Worm (Caenorhabditis elegans) whole organism, young adult: ENCODE data around the gene srw-95.
"Not testable (repeated sequence)": the region's sequence is repeated elsewhere in the genome, so short reads cannot be mapped to it uniquely, and the experiment has no call there.

Experiments
- F33H1.4 ChIP-seq: fragments of 200-800 bp; sonication (Bioruptor generic); IDR thresholded peaks from 2 replicates; pipeline ENCODE4 v1.3.6; 2022; ENCODE audit warnings: missing genetic modification reagents, missing genetic modification characterization, missing compliant biosample characterization
- F57A8.1 ChIP-seq: fragments of 200-800 bp; sonication (Bioruptor generic); optimal IDR thresholded peaks from 2 replicates; lab custom pipeline; 2018; ENCODE audit warnings: mild to moderate bottlenecking, missing genetic modification characterization, moderate library complexity, missing compliant biosample characterization
- K11D2.4 ChIP-seq: fragments of 200-800 bp; sonication (Bioruptor generic); IDR thresholded peaks from 2 replicates; pipeline ENCODE4 v1.3.6; 2022; ENCODE audit warnings: missing genetic modification reagents, missing genetic modification characterization, missing compliant biosample characterization
- K12H6.12 ChIP-seq: fragments of 200-800 bp; sonication (Bioruptor generic); optimal IDR thresholded peaks from 2 replicates; lab custom pipeline; 2018; ENCODE audit warnings: mild to moderate bottlenecking, missing genetic modification characterization, missing compliant biosample characterization
- Y53G8AR.9 ChIP-seq: fragments of 200-800 bp; sonication (Bioruptor generic); conservative IDR thresholded peaks from 2 replicates; pipeline ENCODE4 v1.3.6; 2022; ENCODE audit warnings: missing genetic modification reagents, missing genetic modification characterization, missing compliant biosample characterization
- ZK185.1 ChIP-seq: sonication (generic microtip); optimal IDR thresholded peaks from 2 replicates; lab custom pipeline; 2016; ENCODE audit warnings: mild to moderate bottlenecking, missing genetic modification characterization, missing compliant biosample characterization; ENCODE audit not compliant: poor library complexity, severe bottlenecking
- akir-1 ChIP-seq: fragments of 200-800 bp; sonication (Bioruptor generic); optimal IDR thresholded peaks from 2 replicates; lab custom pipeline; 2018; ENCODE audit warnings: mild to moderate bottlenecking, missing genetic modification characterization, moderate library complexity, missing compliant biosample characterization
- aptf-2 ChIP-seq: fragments of 200-800 bp; sonication (Bioruptor generic); conservative IDR thresholded peaks from 2 replicates; pipeline ENCODE4 v1.3.6; 2022; ENCODE audit warnings: missing genetic modification reagents, missing genetic modification characterization, missing compliant biosample characterization
- bed-1 ChIP-seq: fragments of 200-800 bp; sonication (Bioruptor generic); IDR thresholded peaks from 2 replicates; pipeline ENCODE4 v1.3.6; 2022; ENCODE audit warnings: missing genetic modification reagents, missing genetic modification characterization, missing compliant biosample characterization
- bed-2 ChIP-seq: fragments of 200-800 bp; sonication (Bioruptor generic); IDR thresholded peaks from 2 replicates; pipeline ENCODE4 v1.3.6; 2022; ENCODE audit warnings: missing genetic modification reagents, missing genetic modification characterization, missing compliant biosample characterization
- ceh-27 ChIP-seq: fragments of 200-800 bp; sonication (Bioruptor generic); optimal IDR thresholded peaks from 2 replicates; lab custom pipeline; 2018; ENCODE audit warnings: mild to moderate bottlenecking, missing genetic modification characterization, moderate library complexity, missing compliant biosample characterization
- ceh-91 ChIP-seq: fragments of 200-800 bp; sonication (Bioruptor generic); IDR thresholded peaks from 2 replicates; pipeline ENCODE4 v1.3.6; 2022; ENCODE audit warnings: missing genetic modification reagents, missing genetic modification characterization, missing compliant biosample characterization
- die-1 ChIP-seq: sonication (generic microtip); optimal IDR thresholded peaks from 2 replicates; lab custom pipeline; 2016; ENCODE audit warnings: missing genotype, mild to moderate bottlenecking, missing genetic modification characterization, missing compliant biosample characterization
- dpff-1 ChIP-seq: sonication (generic microtip); optimal IDR thresholded peaks from 2 replicates; lab custom pipeline; 2017; ENCODE audit warnings: mild to moderate bottlenecking, missing genetic modification characterization, missing compliant biosample characterization
- ekl-4 ChIP-seq: fragments of 200-800 bp; sonication (Bioruptor generic); IDR thresholded peaks from 2 replicates; pipeline ENCODE4 v1.3.6; 2022; ENCODE audit warnings: missing genetic modification reagents, missing genetic modification characterization, missing compliant biosample characterization
- fkh-3 ChIP-seq: sonication (generic microtip); optimal IDR thresholded peaks from 2 replicates; lab custom pipeline; 2016; ENCODE audit warnings: mild to moderate bottlenecking, missing genetic modification characterization, missing compliant biosample characterization
- hlh-12 ChIP-seq: sonication (generic microtip); optimal IDR thresholded peaks from 2 replicates; lab custom pipeline; 2016; ENCODE audit warnings: missing genetic modification characterization, missing compliant biosample characterization
- hmg-1.2 ChIP-seq: fragments of 200-800 bp; sonication (Bioruptor generic); IDR thresholded peaks from 2 replicates; pipeline ENCODE4 v1.3.6; 2022; ENCODE audit warnings: missing genetic modification reagents, missing genetic modification characterization, missing compliant biosample characterization
- let-607 ChIP-seq, 2 experiments: fragments of 200-800 bp in 1 of 2; sonication (Bioruptor generic) in 1 of 2; sonication (generic microtip) in 1 of 2; optimal IDR thresholded peaks; 2 replicates each; lab custom pipeline; 2016 to 2018; ENCODE audit warnings: mild to moderate bottlenecking in 2 of 2, missing compliant biosample characterization in 2 of 2, missing genetic modification characterization in 2 of 2, moderate library complexity in 2 of 2, missing genotype in 1 of 2
- lin-54 ChIP-seq: fragments of 200-800 bp; sonication (Bioruptor generic); optimal IDR thresholded peaks from 2 replicates; lab custom pipeline; 2018; ENCODE audit warnings: mild to moderate bottlenecking, missing genetic modification characterization, missing compliant biosample characterization
- lsl-1 ChIP-seq: fragments of 200-800 bp; sonication (Bioruptor generic); optimal IDR thresholded peaks from 2 replicates; lab custom pipeline; 2018; ENCODE audit warnings: mild to moderate bottlenecking, missing genetic modification characterization, moderate library complexity, missing compliant biosample characterization
- lsy-27 ChIP-seq: sonication (generic microtip); optimal IDR thresholded peaks from 2 replicates; lab custom pipeline; 2017; ENCODE audit warnings: missing genetic modification characterization, mild to moderate bottlenecking, missing compliant biosample characterization, antibody characterized with exemption, missing genotype, borderline replicate concordance; ENCODE audit not compliant: insufficient read depth
- madf-6 ChIP-seq: fragments of 200-800 bp; sonication (Bioruptor generic); IDR thresholded peaks from 2 replicates; pipeline ENCODE4 v1.3.6; 2022; ENCODE audit warnings: missing genetic modification reagents, missing genetic modification characterization, missing compliant biosample characterization
- mcd-1 ChIP-seq: fragments of 200-800 bp; sonication (Bioruptor generic); IDR thresholded peaks from 2 replicates; pipeline ENCODE4 v1.3.6; 2022; ENCODE audit warnings: missing genetic modification reagents, missing genetic modification characterization, missing compliant biosample characterization
- mel-28 ChIP-seq: sonication (generic microtip); optimal IDR thresholded peaks from 2 replicates; lab custom pipeline; 2016; ENCODE audit warnings: borderline replicate concordance, mild to moderate bottlenecking, missing genetic modification characterization, missing compliant biosample characterization
- nfyb-1 ChIP-seq: fragments of 200-800 bp; sonication (Bioruptor generic); IDR thresholded peaks from 2 replicates; pipeline ENCODE4 v1.3.6; 2022; ENCODE audit warnings: missing genetic modification reagents, missing genetic modification characterization, missing compliant biosample characterization
- nhr-80 ChIP-seq: sonication (generic microtip); optimal IDR thresholded peaks from 2 replicates; lab custom pipeline; 2016; ENCODE audit warnings: missing genetic modification characterization, missing compliant biosample characterization
- pha-4 ChIP-seq: fragments of 150-350 bp; sonication (generic microtip); optimal IDR thresholded peaks from 2 replicates; lab custom pipeline; 2014; ENCODE audit warnings: missing biosample characterization, missing genetic modification reagents, missing genetic modification characterization
- rcor-1 ChIP-seq: fragments of 200-800 bp; sonication (Bioruptor generic); IDR thresholded peaks from 2 replicates; pipeline ENCODE4 v1.3.6; 2022; ENCODE audit warnings: missing genetic modification reagents, missing genetic modification characterization, missing compliant biosample characterization
- sdz-38 ChIP-seq: sonication (generic microtip); optimal IDR thresholded peaks from 2 replicates; lab custom pipeline; 2016; ENCODE audit warnings: missing genotype, missing genetic modification characterization, missing compliant biosample characterization
- snpc-1.1 ChIP-seq: sonication (generic microtip); optimal IDR thresholded peaks from 2 replicates; lab custom pipeline; 2017; ENCODE audit warnings: missing genetic modification characterization, mild to moderate bottlenecking, missing compliant biosample characterization, antibody characterized with exemption, moderate library complexity, missing genotype, missing genetic modification reagents; ENCODE audit not compliant: insufficient read depth
- snpc-1.3 ChIP-seq: sonication (generic microtip); optimal IDR thresholded peaks from 2 replicates; lab custom pipeline; 2017; ENCODE audit warnings: missing genetic modification characterization, mild to moderate bottlenecking, missing compliant biosample characterization, antibody characterized with exemption, moderate library complexity, missing genotype, missing genetic modification reagents; ENCODE audit not compliant: insufficient read depth
- snpc-4 ChIP-seq, 5 experiments: fragments of 150-350 bp in 1 of 5; sonication (generic microtip) in 4 of 5; optimal IDR thresholded peaks; 2 replicates each; lab custom pipeline; 2014 to 2018; ENCODE audit warnings: missing genetic modification characterization in 5 of 5, missing biosample characterization in 3 of 5, antibody characterized with exemption in 2 of 5, mild to moderate bottlenecking in 2 of 5, missing compliant biosample characterization in 2 of 5, missing genotype in 2 of 5, moderate library complexity in 2 of 5, missing genetic modification reagents in 1 of 5
- tbp1 ChIP-seq: fragments of 200-800 bp; sonication (Bioruptor generic); optimal IDR thresholded peaks from 2 replicates; lab custom pipeline; 2018; ENCODE audit warnings: mild to moderate bottlenecking, missing genetic modification characterization, missing compliant biosample characterization
- xnd-1 ChIP-seq: sonication (generic microtip); optimal IDR thresholded peaks from 2 replicates; lab custom pipeline; 2016; ENCODE audit warnings: missing genotype, missing genetic modification reagents, missing genetic modification characterization, missing compliant biosample characterization
- ztf-18 ChIP-seq: sonication (generic microtip); optimal IDR thresholded peaks from 2 replicates; lab custom pipeline; 2016; ENCODE audit warnings: missing genotype, mild to moderate bottlenecking, missing genetic modification characterization, missing compliant biosample characterization
- ztf-25 ChIP-seq: fragments of 200-800 bp; sonication (Bioruptor generic); IDR thresholded peaks from 2 replicates; pipeline ENCODE4 v1.3.6; 2022; ENCODE audit warnings: missing genetic modification reagents, missing genetic modification characterization, missing compliant biosample characterization
- ztf-26 ChIP-seq: sonication (generic microtip); optimal IDR thresholded peaks from 2 replicates; lab custom pipeline; 2017; ENCODE audit warnings: missing genetic modification characterization, missing compliant biosample characterization
- ztf-28 ChIP-seq: fragments of 200-800 bp; sonication (Bioruptor generic); IDR thresholded peaks from 2 replicates; pipeline ENCODE4 v1.3.6; 2022; ENCODE audit warnings: missing genetic modification reagents, missing genetic modification characterization, missing compliant biosample characterization
- ztf-6 ChIP-seq: fragments of 200-800 bp; sonication (Bioruptor generic); IDR thresholded peaks from 2 replicates; pipeline ENCODE4 v1.3.6; 2022; ENCODE audit warnings: missing genetic modification reagents, missing genetic modification characterization, missing compliant biosample characterization

The srw-95 gene

ce11 chrIV:4762990-4763545, 48.8 kb upstream of the srw-95 start:
- peak; percentile 75 for TF ChIP-seq madf-6 (GFP tag; lab: Robert Waterston, UW)
- not testable (repeated sequence) for TF ChIP-seq snpc-4 (GFP tag; optimal IDR thresholded peaks at IDR 0.05; lab: Kevin White, UChicago)
- peak in 1 of 4 experiments; percentile 39 for TF ChIP-seq snpc-4 (tag; optimal IDR thresholded peaks at IDR 0.05; lab: Kevin White, UChicago)
- peak; percentile 17 for TF ChIP-seq xnd-1
- TF ChIP-seq mcd-1 (GFP tag; lab: Robert Waterston, UW): peak; percentile 70
- peak; percentile 52 for TF ChIP-seq lsl-1 (GFP tag; lab: Kevin White, UChicago)
- peak; percentile 26; the same call in 1 of the 2 replicates for TF ChIP-seq hmg-1.2 (GFP tag; lab: Robert Waterston, UW)
- TF ChIP-seq F33H1.4 (GFP tag; lab: Robert Waterston, UW): peak; percentile 49

ce11 chrIV:4763844-4764243, 48.0 kb upstream of the srw-95 start, which contains the start of gene Y17G9B.2:
Gene Y17G9B.2 (plus strand): TSS chrIV:4764144.
- TF ChIP-seq rcor-1 (GFP tag; lab: Robert Waterston, UW): no peak
- no peak for TF ChIP-seq bed-2 (GFP tag; lab: Robert Waterston, UW)
- no peak for TF ChIP-seq lsy-27
- no peak for TF ChIP-seq ztf-28 (GFP tag; lab: Robert Waterston, UW)
- no peak for TF ChIP-seq nfyb-1 (GFP tag; lab: Robert Waterston, UW)
- TF ChIP-seq pha-4 (tag; lab: Kevin White, UChicago): no peak
- no peak for TF ChIP-seq snpc-1.1 (tag; lab: Kevin White, UChicago)
- TF ChIP-seq ZK185.1 (tag; lab: Kevin White, UChicago): no peak

ce11 chrIV:4764422-4764821, 47.5 kb upstream of the srw-95 start, which contains the start of gene npp-26:
Gene npp-26 (plus strand): TSS chrIV:4764722.
- no peak for TF ChIP-seq tbp1 (GFP tag; lab: Kevin White, UChicago)
- no peak for TF ChIP-seq lin-54 (GFP tag; lab: Kevin White, UChicago)
- TF ChIP-seq fkh-3: no peak
- TF ChIP-seq ztf-18 (tag; lab: Kevin White, UChicago): no peak
- TF ChIP-seq rcor-1 (GFP tag; lab: Robert Waterston, UW): no peak
- no peak for TF ChIP-seq ztf-6 (GFP tag; lab: Robert Waterston, UW)
- no peak for TF ChIP-seq ekl-4 (GFP tag; lab: Robert Waterston, UW)
- TF ChIP-seq hlh-12: no peak
- TF ChIP-seq sdz-38: no peak
- TF ChIP-seq ztf-26 (tag; lab: Kevin White, UChicago): no peak
- TF ChIP-seq akir-1: no peak

- TF ChIP-seq nhr-80 (peak; percentile 4), ceh-27 (GFP tag; lab: Kevin White, UChicago) (no peak)
Measured at ce11 chrIV:4771792-4772191, 40.1 kb upstream of the srw-95 start, which contains the start of gene R11E3.2. Gene R11E3.2 (plus strand): TSS chrIV:4772092.

- TF ChIP-seq bed-1 (GFP tag; lab: Robert Waterston, UW): no peak
- no peak for TF ChIP-seq die-1 (tag; lab: Kevin White, UChicago)
- TF ChIP-seq F33H1.4 (GFP tag; lab: Robert Waterston, UW): no peak
- TF ChIP-seq ceh-91 (GFP tag; lab: Robert Waterston, UW): no peak
- no peak for TF ChIP-seq mel-28
- TF ChIP-seq ztf-25 (GFP tag; lab: Robert Waterston, UW): no peak
- no peak for TF ChIP-seq mcd-1 (GFP tag; lab: Robert Waterston, UW)
- TF ChIP-seq dpff-1: no peak
- TF ChIP-seq snpc-4 (GFP tag; optimal IDR thresholded peaks at IDR 0.05; lab: Kevin White, UChicago): no peak
- TF ChIP-seq snpc-4 (tag; optimal IDR thresholded peaks at IDR 0.05; lab: Kevin White, UChicago): no peak
- TF ChIP-seq hlh-12: no peak
- no peak for TF ChIP-seq K11D2.4 (GFP tag; lab: Robert Waterston, UW)
- no peak for TF ChIP-seq K12H6.12 (tag; lab: Kevin White, UChicago)
- TF ChIP-seq madf-6 (GFP tag; lab: Robert Waterston, UW): no peak
- no peak for TF ChIP-seq Y53G8AR.9
- no peak for TF ChIP-seq snpc-1.3
- no peak for TF ChIP-seq aptf-2
- no peak for TF ChIP-seq let-607 (tag; optimal IDR thresholded peaks at IDR 0.05; lab: Kevin White, UChicago)
- TF ChIP-seq F57A8.1 (GFP tag; lab: Kevin White, UChicago): no peak
Measured at ce11 chrIV:4776001-4776400, 35.9 kb upstream of the srw-95 start, which contains the start of gene R11E3.19. Gene R11E3.19 (minus strand): TSS chrIV:4776101.
